Worm (Caenorhabditis elegans) whole organism, L2 larva: ENCODE data around the gene T13C5.6.

Experiments used
- elt-1 ChIP-seq: fragments of 150-350 bp; optimal IDR thresholded peaks from 2 replicates; lab custom pipeline; 2014; ENCODE audit warnings: missing biosample characterization, missing genetic modification characterization
- elt-3 ChIP-seq: sonication (generic microtip); optimal IDR thresholded peaks from 2 replicates; lab custom pipeline; 2017; ENCODE audit warnings: missing biosample characterization, missing genetic modification characterization
- lin-11 ChIP-seq: fragments of 150-350 bp; sonication (generic microtip); optimal IDR thresholded peaks from 2 replicates; lab custom pipeline; 2014; ENCODE audit warnings: missing biosample characterization, missing genetic modification characterization, inconsistent platforms, mixed read lengths
- nhr-10 ChIP-seq: sonication (generic microtip); optimal IDR thresholded peaks from 2 replicates; lab custom pipeline; 2017; ENCODE audit warnings: missing biosample characterization, missing genetic modification characterization
- nhr-237 ChIP-seq: fragments of 150-350 bp; optimal IDR thresholded peaks from 2 replicates; lab custom pipeline; 2014; ENCODE audit warnings: missing biosample characterization, missing genetic modification characterization
- nhr-25 ChIP-seq: fragments of 150-350 bp; sonication (generic microtip); optimal IDR thresholded peaks from 3 replicates; lab custom pipeline; 2014; ENCODE audit warnings: missing biosample characterization, missing genetic modification characterization
- nhr-6 ChIP-seq: fragments of 150-350 bp; optimal IDR thresholded peaks from 2 replicates; lab custom pipeline; 2014; ENCODE audit warnings: missing biosample characterization, missing genetic modification characterization
- snpc-4 ChIP-seq: fragments of 150-350 bp; optimal IDR thresholded peaks from 2 replicates; lab custom pipeline; 2014; ENCODE audit warnings: missing biosample characterization, missing genetic modification characterization
- unc-62 ChIP-seq: fragments of 150-350 bp; optimal IDR thresholded peaks from 2 replicates; lab custom pipeline; 2014; ENCODE audit warnings: missing biosample characterization, missing genetic modification reagents, missing genetic modification characterization
- zag-1 ChIP-seq: fragments of 150-350 bp; optimal IDR thresholded peaks from 2 replicates; lab custom pipeline; 2014; ENCODE audit warnings: missing biosample characterization, missing genetic modification characterization
- ztf-4 ChIP-seq: fragments of 150-350 bp; optimal IDR thresholded peaks from 2 replicates; lab custom pipeline; 2014; ENCODE audit warnings: missing biosample characterization, missing genetic modification characterization

ce11 chrX:6196627-6197026, 10.9 kb downstream of the T13C5.6 start, which contains the start of gene daf-9:
- TF ChIP-seq snpc-4 (tag; lab: Kevin White, UChicago) (no peak), lin-11 (tag; lab: Kevin White, UChicago) (no peak), nhr-25 (no peak), nhr-10 (tag; lab: Kevin White, UChicago) (no peak), nhr-237 (tag; lab: Kevin White, UChicago) (no peak), unc-62 (no peak), zag-1 (no peak), nhr-6 (no peak), ztf-4 (tag; lab: Kevin White, UChicago) (no peak), elt-3 (tag; lab: Kevin White, UChicago) (no peak), elt-1 (tag; lab: Kevin White, UChicago) (no peak)
